Worm (Caenorhabditis elegans): ENCODE results near the gene pyr-1.

Gene pyr-1

DNA sequence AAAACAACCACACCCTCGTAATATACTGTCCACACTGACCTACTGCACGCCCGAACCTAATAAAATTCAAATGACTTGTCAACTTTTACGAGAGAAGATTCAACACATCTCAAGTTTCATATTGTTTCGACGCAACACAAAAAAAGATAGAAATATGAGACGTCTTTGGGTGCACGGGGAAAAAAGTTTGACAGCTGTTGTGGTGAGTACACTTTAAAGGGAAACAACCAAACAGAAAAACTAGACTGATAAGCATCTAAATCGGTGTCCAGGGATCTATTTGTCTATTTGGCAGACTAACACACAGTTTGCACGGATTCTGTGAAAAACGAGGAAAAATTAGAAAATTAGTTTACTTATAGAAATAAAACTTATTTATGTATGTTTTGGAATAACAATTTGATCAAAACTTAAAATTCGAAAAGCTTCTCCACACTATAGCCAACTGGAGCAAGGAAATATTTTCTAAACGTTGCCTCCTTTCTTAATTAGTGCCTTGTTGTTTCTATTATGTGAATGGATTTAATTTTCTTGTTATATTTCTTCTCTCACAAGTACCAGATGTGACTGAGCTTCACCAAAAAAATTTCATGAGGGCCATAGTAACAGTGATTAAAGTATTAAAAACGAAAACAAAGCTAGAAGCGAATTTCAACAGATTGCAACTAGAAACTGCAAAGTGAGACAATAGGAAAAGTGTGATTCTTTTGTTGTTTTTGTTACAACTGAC lies 7.1 kb upstream of the pyr-1 start:
- no peak for TF ChIP-seq nhr-237 (tag; optimal IDR thresholded peaks at IDR 0.05)
- TF ChIP-seq pha-4 (tag; optimal IDR thresholded peaks at IDR 0.05) = peak; percentile 20
- TF ChIP-seq ceh-9 (tag; optimal IDR thresholded peaks at IDR 0.05) = no peak
- no peak for TF ChIP-seq elt-2 (tag; optimal IDR thresholded peaks at IDR 0.05)
- TF ChIP-seq lin-39 (tag; optimal IDR thresholded peaks at IDR 0.05) = peak; percentile 31
- TF ChIP-seq nhr-76 (tag; optimal IDR thresholded peaks at IDR 0.05) = no peak
- TF ChIP-seq fkh-10 (GFP tag; optimal IDR thresholded peaks at IDR 0.05) = no peak
- peak; percentile 7 for TF ChIP-seq unc-62 (GFP tag; optimal IDR thresholded peaks at IDR 0.05)
- no peak for TF ChIP-seq skn-1 (tag; optimal IDR thresholded peaks at IDR 0.05)
- TF ChIP-seq lsy-12 (tag; optimal IDR thresholded peaks at IDR 0.05) = no peak
- no peak for TF ChIP-seq unc-39 (tag; optimal IDR thresholded peaks at IDR 0.05)
- no peak for TF ChIP-seq fkh-2 (tag; optimal IDR thresholded peaks at IDR 0.05)
- no peak for TF ChIP-seq mdl-1 (tag; optimal IDR thresholded peaks at IDR 0.05)

DNA sequence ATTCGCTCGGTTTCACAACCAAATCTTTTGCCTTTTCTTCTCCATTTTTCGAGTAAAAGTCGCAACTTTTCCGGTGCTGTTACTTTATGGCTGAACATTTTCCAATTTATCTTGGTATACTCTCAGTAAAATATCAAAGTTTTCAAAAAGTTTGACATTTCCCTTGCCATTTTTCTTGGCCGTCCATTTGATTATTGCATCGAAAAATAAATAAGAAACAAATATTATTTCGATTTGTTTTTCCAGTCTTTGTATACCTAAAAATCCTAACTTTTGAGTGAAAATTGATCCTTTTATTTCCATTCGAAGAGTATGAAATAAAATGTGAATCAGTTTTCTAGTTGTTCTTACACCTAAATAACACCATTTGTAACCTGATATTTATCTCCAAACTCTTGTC lies 4.5 kb upstream of the pyr-1 start:
- TF ChIP-seq fos-1 (tag; optimal IDR thresholded peaks at IDR 0.05) (no peak), pqm-1 (tag; optimal IDR thresholded peaks at IDR 0.05) (no peak), nhr-77 (tag; optimal IDR thresholded peaks at IDR 0.05) (no peak), ceh-82 (tag; optimal IDR thresholded peaks at IDR 0.05) (no peak), tbx-2 (tag; optimal IDR thresholded peaks at IDR 0.05) (no peak), nfya-1 (tag; optimal IDR thresholded peaks at IDR 0.05; ENCODE audit: insufficient read depth) (no peak), nhr-23 (tag; optimal IDR thresholded peaks at IDR 0.05) (no peak), elt-1 (tag; optimal IDR thresholded peaks at IDR 0.05) (no peak), mml-1 (tag; optimal IDR thresholded peaks at IDR 0.05) (no peak), ceh-16 (tag; optimal IDR thresholded peaks at IDR 0.05) (no peak), unc-62 (GFP tag; optimal IDR thresholded peaks at IDR 0.05) (no peak), hmg-11 (tag; optimal IDR thresholded peaks at IDR 0.05) (no peak)

DNA sequence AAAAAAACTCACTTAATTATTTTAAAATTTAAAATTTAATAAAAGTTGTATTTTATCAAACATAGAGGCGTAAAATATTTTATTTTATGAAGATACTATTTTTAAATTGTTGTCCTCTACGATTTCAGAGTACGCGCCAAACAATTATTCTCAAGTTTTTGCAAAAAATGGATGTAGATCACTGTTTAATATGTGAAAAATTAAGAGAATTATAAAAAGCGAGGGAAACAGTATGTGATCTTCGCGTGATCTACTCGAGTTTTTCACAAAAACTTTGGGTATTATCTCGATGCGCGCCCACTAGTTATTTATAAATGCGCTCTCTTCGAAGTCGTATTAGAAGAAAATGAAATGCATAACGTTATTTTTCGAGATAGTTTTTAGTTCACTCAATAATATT lies 2.1 kb upstream of the pyr-1 start:
- no peak for TF ChIP-seq fkh-2 (tag; optimal IDR thresholded peaks at IDR 0.05)
- TF ChIP-seq nhr-25 (tag; optimal IDR thresholded peaks at IDR 0.05) = no peak
- no peak for TF ChIP-seq ZK546.5 (tag; optimal IDR thresholded peaks at IDR 0.05)
- TF ChIP-seq zag-1 (tag; optimal IDR thresholded peaks at IDR 0.05) = no peak
- TF ChIP-seq snpc-4 (tag; optimal IDR thresholded peaks at IDR 0.05) = no peak
- TF ChIP-seq ceh-28 (tag; optimal IDR thresholded peaks at IDR 0.05) = no peak
- no peak for TF ChIP-seq elt-2 (tag; optimal IDR thresholded peaks at IDR 0.05)
- no peak for TF ChIP-seq skn-1 (tag; optimal IDR thresholded peaks at IDR 0.05)
- TF ChIP-seq nhr-23 (tag; optimal IDR thresholded peaks at IDR 0.05) = no peak
- no peak for TF ChIP-seq mml-1 (tag; optimal IDR thresholded peaks at IDR 0.05)
- no peak for TF ChIP-seq eor-1 (tag; optimal IDR thresholded peaks at IDR 0.05)
- TF ChIP-seq ztf-11 (tag; optimal IDR thresholded peaks at IDR 0.05) = no peak
- TF ChIP-seq nhr-43 (tag; optimal IDR thresholded peaks at IDR 0.05; ENCODE audit: poor library complexity, severe bottlenecking) = no peak
- TF ChIP-seq hmg-11 (tag; optimal IDR thresholded peaks at IDR 0.05) = no peak
- TF ChIP-seq ama-1 (optimal IDR thresholded peaks at IDR 0.05) = no peak
- no peak for TF ChIP-seq elt-3 (tag; optimal IDR thresholded peaks at IDR 0.05)
- TF ChIP-seq nhr-12 (tag; optimal IDR thresholded peaks at IDR 0.05) = no peak
- TF ChIP-seq aly-2 (tag; optimal IDR thresholded peaks at IDR 0.05) = no peak
- TF ChIP-seq nfya-1 (tag; optimal IDR thresholded peaks at IDR 0.05; ENCODE audit: insufficient read depth) = no peak

DNA sequence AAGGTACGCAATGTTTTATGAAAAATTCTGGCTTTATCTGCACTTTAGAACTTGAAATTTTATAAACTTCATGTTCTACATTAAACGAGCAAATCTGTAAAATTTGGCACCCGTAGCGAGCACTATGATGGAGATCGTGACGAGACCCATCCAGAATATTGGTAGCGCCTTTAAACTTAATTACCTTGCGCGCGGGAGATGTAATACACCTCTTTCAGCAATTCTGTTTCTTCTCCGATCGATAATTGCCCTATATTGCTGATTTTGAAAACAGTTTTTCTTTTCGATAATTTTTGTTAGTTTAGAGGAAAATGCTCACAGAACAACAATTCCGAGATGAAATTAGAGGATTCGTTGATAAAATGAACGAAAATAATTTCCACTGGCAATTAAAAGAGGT lies 7.9 kb downstream of the pyr-1 start, which contains the start of gene atg-10:
Gene atg-10 (plus strand): TSS at position 301 of the 400 bp plus-strand sequence.
- TF ChIP-seq unc-39 (tag; optimal IDR thresholded peaks at IDR 0.05) = no peak
- TF ChIP-seq eor-1 (tag; optimal IDR thresholded peaks at IDR 0.05) = no peak
- TF ChIP-seq nhr-11 (tag; optimal IDR thresholded peaks at IDR 0.05) = no peak
- no peak for TF ChIP-seq jun-1 (tag; optimal IDR thresholded peaks at IDR 0.05)
- no peak for TF ChIP-seq nhr-77 (tag; optimal IDR thresholded peaks at IDR 0.05)
- TF ChIP-seq nfya-1 (tag; optimal IDR thresholded peaks at IDR 0.05; ENCODE audit: insufficient read depth) = no peak
- TF ChIP-seq elt-3 (tag; optimal IDR thresholded peaks at IDR 0.05) = no peak
- no peak for TF ChIP-seq ceh-9 (tag; optimal IDR thresholded peaks at IDR 0.05)
- no peak for TF ChIP-seq fos-1 (tag; optimal IDR thresholded peaks at IDR 0.05)
- TF ChIP-seq nhr-25 (tag; optimal IDR thresholded peaks at IDR 0.05) = no peak
- TF ChIP-seq tbx-2 (tag; optimal IDR thresholded peaks at IDR 0.05) = no peak
- no peak for TF ChIP-seq elt-2 (tag; optimal IDR thresholded peaks at IDR 0.05)
- no peak for TF ChIP-seq mml-1 (tag; optimal IDR thresholded peaks at IDR 0.05)
